Fruit fly (Drosophila melanogaster) whole organism, prepupa: ENCODE data around the gene CG7378.

ENCODE experiments used
- cyc ChIP-seq: fragments of 200-800 bp; sonication (Bioruptor generic); optimal IDR thresholded peaks from 3 replicates; lab custom pipeline; 2016; ENCODE audit warnings: missing biosample characterization, missing genetic modification characterization
- dac ChIP-seq: fragments of 200-800 bp; sonication (Bioruptor generic); optimal IDR thresholded peaks from 2 replicates; lab custom pipeline; 2017; ENCODE audit warnings: missing biosample characterization, mild to moderate bottlenecking, missing genetic modification characterization

dm6 chrX:18864483-18865358, 35.5 kb upstream of the CG7378 start:
- TF ChIP-seq cyc, result no peak
- no peak for TF ChIP-seq dac (GFP tag; lab: Kevin White, UChicago)
